Worm (Caenorhabditis elegans) whole organism, L1 larva: ENCODE measurements around the gene ZK856.7.

Source experiments
- ceh-82 ChIP-seq, 3 experiments: fragments of 150-350 bp in 1 of 3; sonication (generic microtip) in 2 of 3; optimal IDR thresholded peaks; 2 replicates each; lab custom pipeline; 2014 to 2017; ENCODE audit warnings: missing biosample characterization in 3 of 3, missing genetic modification characterization in 3 of 3
- egl-27 ChIP-seq, 2 experiments: fragments of 150-350 bp in 1 of 2; sonication (generic microtip); optimal IDR thresholded peaks; 3 replicates each; lab custom pipeline; 2017 to 2018; ENCODE audit warnings: missing biosample characterization in 2 of 2, missing genetic modification characterization in 2 of 2, missing genetic modification reagents in 2 of 2
- hpl-2 ChIP-seq: fragments of 150-350 bp; optimal IDR thresholded peaks from 2 replicates; lab custom pipeline; 2014; ENCODE audit warnings: missing biosample characterization, missing genetic modification reagents, missing genetic modification characterization
- lin-39 ChIP-seq: fragments of 150-350 bp; optimal IDR thresholded peaks from 2 replicates; lab custom pipeline; 2014; ENCODE audit warnings: missing biosample characterization, missing genetic modification reagents, missing genetic modification characterization
- mdl-1 ChIP-seq, 2 experiments: fragments of 150-350 bp; optimal IDR thresholded peaks; 2 replicates each; lab custom pipeline; 2014 to 2017; ENCODE audit warnings: missing biosample characterization in 2 of 2, missing genetic modification characterization in 2 of 2, inconsistent platforms in 1 of 2
- mep-1 ChIP-seq: fragments of 150-350 bp; optimal IDR thresholded peaks from 2 replicates; lab custom pipeline; 2014; ENCODE audit warnings: missing biosample characterization, missing genetic modification characterization
- swsn-7 ChIP-seq: sonication (generic microtip); optimal IDR thresholded peaks from 2 replicates; lab custom pipeline; 2016; ENCODE audit warnings: missing genetic modification characterization, missing compliant biosample characterization
- tbx-2 ChIP-seq: sonication (generic microtip); optimal IDR thresholded peaks from 2 replicates; lab custom pipeline; 2016; ENCODE audit warnings: missing genetic modification characterization, missing compliant biosample characterization
- unc-130 ChIP-seq: fragments of 150-350 bp; optimal IDR thresholded peaks from 2 replicates; lab custom pipeline; 2017; ENCODE audit warnings: missing biosample characterization, missing genetic modification characterization, inconsistent platforms
- unc-98 ChIP-seq: fragments of 200-800 bp; sonication (Bioruptor generic); IDR thresholded peaks from 2 replicates; pipeline ENCODE4 v1.3.6; 2022; ENCODE audit warnings: missing genetic modification characterization, missing compliant biosample characterization

DNA sequence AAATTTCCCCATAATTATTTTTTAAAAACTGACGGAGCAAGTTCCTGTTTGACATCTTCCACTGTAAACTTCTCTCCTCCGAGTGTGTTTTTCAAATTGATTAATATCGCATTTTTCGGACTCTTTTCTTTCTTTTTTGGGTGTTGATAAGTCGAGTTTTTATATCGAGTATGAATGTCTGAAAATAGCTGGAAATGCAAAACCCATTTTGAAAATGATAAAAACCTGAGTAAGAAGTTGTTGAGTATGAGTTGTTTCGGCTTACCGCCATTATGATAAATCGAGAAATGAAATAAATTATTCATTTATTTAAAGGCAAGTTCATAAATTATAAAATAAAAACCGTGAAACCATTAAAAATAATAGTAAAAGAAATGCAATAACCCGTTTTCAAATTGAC, 16.2 kb upstream of the ZK856.7 start, which contains the start of gene ZK856.18:
- no peak for TF ChIP-seq mdl-1 (tag; optimal IDR thresholded peaks at IDR 0.05; lab: Kevin White, UChicago)
- TF ChIP-seq hpl-2 (GFP tag; lab: Kevin White, UChicago) = no peak
- no peak for TF ChIP-seq unc-130 (tag; lab: Kevin White, UChicago)
- TF ChIP-seq mep-1 (tag; lab: Kevin White, UChicago) = no peak
- no peak for TF ChIP-seq tbx-2 (tag; lab: Kevin White, UChicago)
- TF ChIP-seq ceh-82 (tag; optimal IDR thresholded peaks at IDR 0.05; lab: Kevin White, UChicago) = no peak
- TF ChIP-seq swsn-7 (tag; lab: Kevin White, UChicago) = no peak
- TF ChIP-seq lin-39 = no peak
- no peak for TF ChIP-seq egl-27 (tag; optimal IDR thresholded peaks at IDR 0.05; lab: Kevin White, UChicago)
- no peak for TF ChIP-seq unc-98 (GFP tag; lab: Robert Waterston, UW)
